Fruit fly (Drosophila melanogaster): ENCODE results near the gene Drice.

DNA sequence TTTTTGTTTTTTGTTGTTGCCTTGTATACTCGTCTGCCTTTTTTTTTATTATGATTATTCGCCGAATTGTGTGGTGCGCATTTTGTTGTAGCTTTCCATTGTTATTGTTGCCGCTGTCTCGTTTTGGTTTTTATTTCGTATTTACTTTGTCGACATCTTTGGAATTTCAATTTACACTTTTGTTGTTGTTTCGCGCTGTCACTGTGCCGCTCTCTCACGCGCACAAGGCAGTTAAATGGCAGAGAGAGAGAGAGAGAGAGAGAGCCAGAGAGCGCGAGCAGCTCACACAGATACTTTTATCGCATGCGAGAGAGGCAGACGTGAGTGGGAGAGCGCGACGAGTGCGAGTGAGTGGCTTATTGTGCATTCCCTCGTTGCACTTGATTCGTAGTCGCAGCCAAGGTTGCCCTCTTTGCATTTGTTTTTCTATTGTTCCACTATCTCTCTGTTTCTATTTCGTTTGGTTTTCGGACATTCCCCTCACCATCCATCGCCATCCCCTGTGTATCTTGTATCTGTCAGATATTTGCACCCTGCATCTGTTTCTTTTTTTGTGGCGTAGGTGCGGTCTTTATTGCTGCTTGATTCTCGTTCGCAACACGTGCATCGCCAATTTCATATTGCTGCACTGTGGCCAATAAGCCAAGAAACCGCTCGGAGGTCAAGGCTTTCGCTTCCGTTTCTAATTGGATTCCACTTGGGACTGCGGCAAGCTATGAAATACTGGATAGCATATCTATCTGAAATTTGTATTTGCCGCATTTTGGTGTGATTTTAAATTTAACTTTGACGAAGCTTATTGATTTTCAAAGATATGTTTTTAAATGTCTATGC, 24.9 kb upstream of the Drice start:
- peak; percentile 41 for TF ChIP-seq EcR (GFP tag; optimal IDR thresholded peaks at IDR 0.05)
- peak; percentile 47; the same call in 2 of the 3 replicates for TF ChIP-seq fd96Ca (GFP tag; IDR thresholded peaks at IDR 0.05)
- peak; percentile 9 for TF ChIP-seq gl (tag; optimal IDR thresholded peaks at IDR 0.05)
- TF ChIP-seq CG8301 (tag; optimal IDR thresholded peaks at IDR 0.05): no peak
- TF ChIP-seq CG17806 (tag; optimal IDR thresholded peaks at IDR 0.05): no peak
- no peak for TF ChIP-seq Pif1A (GFP tag; optimal IDR thresholded peaks at IDR 0.05)
- TF ChIP-seq CG12605 (GFP tag; IDR thresholded peaks at IDR 0.05): no peak; the same call in 1 of the 2 replicates
- TF ChIP-seq CG8159 (tag; optimal IDR thresholded peaks at IDR 0.05): no peak
- no peak for TF ChIP-seq Snoo (tag; optimal IDR thresholded peaks at IDR 0.05)
- TF ChIP-seq CG9948 (tag; optimal IDR thresholded peaks at IDR 0.05): no peak
- TF ChIP-seq CG14655 (GFP tag; optimal IDR thresholded peaks at IDR 0.05): no peak

Data from whole organism, pupa.